Worm (Caenorhabditis elegans) whole organism, L3 larva: ENCODE results near the gene pkc-1.

ENCODE experiments used
- R02D3.7 ChIP-seq: fragments of 150-350 bp; optimal IDR thresholded peaks from 2 replicates; lab custom pipeline; 2014; ENCODE audit warnings: missing biosample characterization, missing genetic modification characterization
- ZK546.5 ChIP-seq: sonication (generic microtip); optimal IDR thresholded peaks from 2 replicates; lab custom pipeline; 2017; ENCODE audit warnings: missing biosample characterization, missing genetic modification characterization
- aly-2 ChIP-seq: fragments of 150-350 bp; optimal IDR thresholded peaks from 2 replicates; lab custom pipeline; 2014; ENCODE audit warnings: missing biosample characterization, missing genetic modification characterization
- ama-1 ChIP-seq: fragments of 150-350 bp; optimal IDR thresholded peaks from 2 replicates; lab custom pipeline; 2018
- ceh-16 ChIP-seq: sonication (generic microtip); optimal IDR thresholded peaks from 2 replicates; lab custom pipeline; 2017; ENCODE audit warnings: missing biosample characterization, missing genetic modification characterization
- ceh-28 ChIP-seq: fragments of 150-350 bp; optimal IDR thresholded peaks from 2 replicates; lab custom pipeline; 2014; ENCODE audit warnings: missing biosample characterization, missing genetic modification reagents, missing genetic modification characterization
- ceh-82 ChIP-seq: fragments of 150-350 bp; optimal IDR thresholded peaks from 2 replicates; lab custom pipeline; 2014; ENCODE audit warnings: missing biosample characterization, missing genetic modification characterization
- ceh-9 ChIP-seq: sonication (generic microtip); optimal IDR thresholded peaks from 2 replicates; lab custom pipeline; 2018; ENCODE audit warnings: missing biosample characterization, missing genetic modification characterization
- daf-12 ChIP-seq: fragments of 150-350 bp; optimal IDR thresholded peaks from 2 replicates; lab custom pipeline; 2014; ENCODE audit warnings: missing biosample characterization, missing genetic modification reagents, missing genetic modification characterization
- egl-27 ChIP-seq: sonication (generic microtip); optimal IDR thresholded peaks from 4 replicates; lab custom pipeline; 2017; ENCODE audit warnings: missing biosample characterization, missing genetic modification reagents, missing genetic modification characterization
- egl-5 ChIP-seq: fragments of 150-350 bp; optimal IDR thresholded peaks from 2 replicates; lab custom pipeline; 2017; ENCODE audit warnings: missing biosample characterization, missing genetic modification reagents, missing genetic modification characterization, inconsistent platforms
- elt-1 ChIP-seq: fragments of 150-350 bp; optimal IDR thresholded peaks from 2 replicates; lab custom pipeline; 2014; ENCODE audit warnings: missing biosample characterization, missing genetic modification characterization
- elt-2 ChIP-seq: sonication (generic microtip); optimal IDR thresholded peaks from 2 replicates; lab custom pipeline; 2016; ENCODE audit warnings: missing genetic modification reagents, mild to moderate bottlenecking, missing genetic modification characterization, missing compliant biosample characterization
- elt-3 ChIP-seq, 3 experiments: fragments of 150-350 bp in 1 of 3; sonication (generic microtip) in 2 of 3; optimal IDR thresholded peaks; 2 replicates in 2 of 3; 4 replicates in 1 of 3; lab custom pipeline; 2014 to 2017; ENCODE audit warnings: missing biosample characterization in 3 of 3, missing genetic modification characterization in 3 of 3
- eor-1 ChIP-seq, 2 experiments: fragments of 150-350 bp; optimal IDR thresholded peaks; 2 replicates each; lab custom pipeline; 2014 to 2018; ENCODE audit warnings: missing biosample characterization in 2 of 2, missing genetic modification characterization in 2 of 2
- fkh-10 ChIP-seq: sonication (generic microtip); optimal IDR thresholded peaks from 2 replicates; lab custom pipeline; 2017; ENCODE audit warnings: missing biosample characterization, missing genetic modification reagents, missing genetic modification characterization
- fkh-2 ChIP-seq: fragments of 150-350 bp; optimal IDR thresholded peaks from 2 replicates; lab custom pipeline; 2014; ENCODE audit warnings: missing biosample characterization, missing genetic modification reagents, missing genetic modification characterization
- fos-1 ChIP-seq: fragments of 150-350 bp; optimal IDR thresholded peaks from 2 replicates; lab custom pipeline; 2014; ENCODE audit warnings: missing biosample characterization, missing genetic modification characterization
- hmg-11 ChIP-seq: sonication (generic microtip); optimal IDR thresholded peaks from 2 replicates; lab custom pipeline; 2016; ENCODE audit warnings: missing genetic modification characterization, missing compliant biosample characterization
- jun-1 ChIP-seq: fragments of 150-350 bp; optimal IDR thresholded peaks from 2 replicates; lab custom pipeline; 2014; ENCODE audit warnings: missing biosample characterization, missing genetic modification reagents, missing genetic modification characterization
- lin-15B ChIP-seq: fragments of 150-350 bp; optimal IDR thresholded peaks from 2 replicates; lab custom pipeline; 2014; ENCODE audit warnings: missing biosample characterization, missing genetic modification characterization
- lin-39 ChIP-seq: fragments of 150-350 bp; optimal IDR thresholded peaks from 2 replicates; lab custom pipeline; 2018; ENCODE audit warnings: missing biosample characterization, missing genetic modification reagents, missing genetic modification characterization
- lsy-12 ChIP-seq: sonication (generic microtip); optimal IDR thresholded peaks from 2 replicates; lab custom pipeline; 2016; ENCODE audit warnings: mild to moderate bottlenecking, missing genetic modification characterization, missing compliant biosample characterization
- mdl-1 ChIP-seq: fragments of 150-350 bp; optimal IDR thresholded peaks from 2 replicates; lab custom pipeline; 2014; ENCODE audit warnings: missing biosample characterization, missing genetic modification characterization
- mml-1 ChIP-seq: fragments of 150-350 bp; sonication (generic microtip); optimal IDR thresholded peaks from 3 replicates; lab custom pipeline; 2014; ENCODE audit warnings: missing biosample characterization, missing genetic modification characterization
- nfya-1 ChIP-seq: sonication (generic microtip); optimal IDR thresholded peaks from 2 replicates; lab custom pipeline; 2017; ENCODE audit warnings: missing genetic modification characterization, mild to moderate bottlenecking, missing compliant biosample characterization, antibody characterized with exemption, moderate library complexity; ENCODE audit not compliant: insufficient read depth
- nhr-11 ChIP-seq: fragments of 150-350 bp; optimal IDR thresholded peaks from 2 replicates; lab custom pipeline; 2014; ENCODE audit warnings: missing biosample characterization, missing genetic modification characterization
- nhr-12 ChIP-seq: fragments of 150-350 bp; optimal IDR thresholded peaks from 2 replicates; lab custom pipeline; 2014; ENCODE audit warnings: missing biosample characterization, missing genetic modification characterization
- nhr-23 ChIP-seq: fragments of 150-350 bp; optimal IDR thresholded peaks from 2 replicates; lab custom pipeline; 2014; ENCODE audit warnings: missing biosample characterization, missing genetic modification reagents, missing genetic modification characterization
- nhr-237 ChIP-seq: fragments of 150-350 bp; optimal IDR thresholded peaks from 2 replicates; lab custom pipeline; 2014; ENCODE audit warnings: missing biosample characterization, missing genetic modification characterization
- nhr-25 ChIP-seq: sonication (generic microtip); optimal IDR thresholded peaks from 2 replicates; lab custom pipeline; 2017; ENCODE audit warnings: missing biosample characterization, missing genetic modification characterization
- nhr-28 ChIP-seq: fragments of 150-350 bp; optimal IDR thresholded peaks from 2 replicates; lab custom pipeline; 2014; ENCODE audit warnings: missing biosample characterization, missing genetic modification characterization
- nhr-43 ChIP-seq: sonication (generic microtip); optimal IDR thresholded peaks from 2 replicates; lab custom pipeline; 2016; ENCODE audit warnings: mild to moderate bottlenecking, missing genetic modification characterization, missing compliant biosample characterization; ENCODE audit not compliant: poor library complexity, severe bottlenecking
- nhr-67 ChIP-seq: fragments of 150-350 bp; optimal IDR thresholded peaks from 2 replicates; lab custom pipeline; 2014; ENCODE audit warnings: missing biosample characterization, missing genetic modification characterization
- nhr-76 ChIP-seq: fragments of 150-350 bp; sonication (generic microtip); optimal IDR thresholded peaks from 5 replicates; lab custom pipeline; 2014; ENCODE audit warnings: missing biosample characterization, missing genetic modification characterization
- nhr-77 ChIP-seq: fragments of 150-350 bp; optimal IDR thresholded peaks from 2 replicates; lab custom pipeline; 2014; ENCODE audit warnings: missing biosample characterization, missing genetic modification characterization
- pha-4 ChIP-seq: fragments of 150-350 bp; optimal IDR thresholded peaks from 2 replicates; lab custom pipeline; 2014; ENCODE audit warnings: missing biosample characterization, missing genetic modification reagents, missing genetic modification characterization
- pqm-1 ChIP-seq: fragments of 150-350 bp; optimal IDR thresholded peaks from 2 replicates; lab custom pipeline; 2017; ENCODE audit warnings: missing biosample characterization, missing genetic modification characterization, inconsistent platforms
- sea-2 ChIP-seq: fragments of 150-350 bp; sonication (generic microtip); optimal IDR thresholded peaks from 4 replicates; lab custom pipeline; 2014; ENCODE audit warnings: missing biosample characterization, missing genetic modification reagents, missing genetic modification characterization
- skn-1 ChIP-seq: fragments of 150-350 bp; optimal IDR thresholded peaks from 2 replicates; lab custom pipeline; 2014; ENCODE audit warnings: missing biosample characterization, missing genetic modification characterization
- snpc-4 ChIP-seq: fragments of 150-350 bp; optimal IDR thresholded peaks from 2 replicates; lab custom pipeline; 2014; ENCODE audit warnings: missing biosample characterization, missing genetic modification characterization
- tbx-2 ChIP-seq: sonication (generic microtip); optimal IDR thresholded peaks from 2 replicates; lab custom pipeline; 2016; ENCODE audit warnings: mild to moderate bottlenecking, missing genetic modification characterization, missing compliant biosample characterization
- unc-39 ChIP-seq: sonication (generic microtip); optimal IDR thresholded peaks from 4 replicates; lab custom pipeline; 2017; ENCODE audit warnings: missing biosample characterization, missing genetic modification characterization
- unc-62 ChIP-seq: fragments of 150-350 bp; sonication (generic microtip); optimal IDR thresholded peaks from 4 replicates; lab custom pipeline; 2014; ENCODE audit warnings: missing biosample characterization, missing genetic modification reagents, missing genetic modification characterization
- zag-1 ChIP-seq: fragments of 150-350 bp; optimal IDR thresholded peaks from 2 replicates; lab custom pipeline; 2014; ENCODE audit warnings: missing biosample characterization, missing genetic modification characterization
- ztf-11 ChIP-seq: fragments of 150-350 bp; optimal IDR thresholded peaks from 2 replicates; lab custom pipeline; 2014; ENCODE audit warnings: missing biosample characterization, missing genetic modification characterization
- ztf-4 ChIP-seq: fragments of 150-350 bp; optimal IDR thresholded peaks from 2 replicates; lab custom pipeline; 2014; ENCODE audit warnings: missing biosample characterization, missing genetic modification characterization

Gene pkc-1

DNA sequence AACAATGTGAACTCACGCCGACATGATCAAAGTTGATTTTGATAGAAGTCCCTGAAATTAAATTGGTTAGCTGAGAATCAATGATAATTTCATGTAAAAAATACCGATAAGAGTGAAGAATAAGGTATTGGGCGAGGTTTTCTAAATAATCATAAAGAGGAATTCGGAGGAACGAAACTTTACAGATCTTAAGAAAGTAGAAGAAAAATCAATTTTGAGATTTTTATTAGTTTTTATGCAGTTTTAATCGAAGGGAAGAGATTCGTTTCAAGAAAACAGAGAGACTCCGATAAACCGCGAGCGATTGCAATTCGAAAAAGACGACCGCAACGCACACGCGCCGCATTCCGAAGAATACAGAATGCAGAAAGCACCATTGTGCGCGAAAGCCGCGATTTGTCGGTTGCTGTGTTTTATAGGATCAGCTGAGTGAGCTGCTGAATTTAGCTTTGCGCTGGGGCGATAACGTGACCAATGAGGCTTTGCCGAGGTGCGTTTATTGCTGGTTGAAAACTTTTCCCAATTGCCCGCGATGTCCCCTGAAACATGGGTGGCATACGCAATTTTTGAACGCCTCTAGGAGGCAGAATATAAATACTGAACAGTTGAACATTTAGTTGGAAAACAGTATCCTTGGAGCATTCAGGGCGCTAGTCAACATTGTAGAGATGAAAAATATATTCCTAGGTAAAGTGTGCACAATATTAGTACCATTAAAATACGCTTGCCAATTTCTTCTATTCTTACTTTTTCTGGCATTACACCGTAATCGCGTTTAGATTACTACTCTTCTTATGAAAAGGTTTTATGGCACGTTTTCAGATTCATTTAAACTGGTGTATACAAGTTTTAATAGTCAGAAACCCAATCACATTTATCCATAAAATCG is 52.0 kb downstream of the pkc-1 start, which contains the start of gene snr-4:
Gene snr-4, minus strand, starts transcription at position 51 of the 889 bp plus-strand sequence.
- TF ChIP-seq skn-1 = peak; percentile 87
- TF ChIP-seq mml-1 (tag; lab: Kevin White, UChicago) = no peak
- peak; percentile 74 for TF ChIP-seq fos-1 (tag; lab: Kevin White, UChicago)
- peak; percentile 84 for TF ChIP-seq egl-5
- TF ChIP-seq snpc-4 (tag; lab: Kevin White, UChicago) = peak; percentile 100
- TF ChIP-seq lin-39 (tag; lab: Kevin White, UChicago) = peak; percentile 97
- TF ChIP-seq nhr-11 (tag; lab: Kevin White, UChicago) = peak; percentile 70
- peak; percentile 76 for TF ChIP-seq elt-2 (tag; lab: Kevin White, UChicago)
- peak; percentile 96 for TF ChIP-seq nfya-1
- TF ChIP-seq nhr-23 (tag; lab: Kevin White, UChicago) = peak; percentile 94
- TF ChIP-seq tbx-2 (tag; lab: Kevin White, UChicago) = peak; percentile 79
- no peak for TF ChIP-seq nhr-67
- TF ChIP-seq fkh-2 (tag; lab: Kevin White, UChicago) = no peak
- TF ChIP-seq nhr-237 = no peak
- peak; percentile 95 for TF ChIP-seq nhr-25 (tag; lab: Kevin White, UChicago)
- peak; percentile 86 for TF ChIP-seq R02D3.7 (tag; lab: Kevin White, UChicago)
- TF ChIP-seq nhr-77 = peak; percentile 88
- peak; percentile 81 for TF ChIP-seq ceh-28 (tag; lab: Kevin White, UChicago)
- TF ChIP-seq nhr-12 (tag; lab: Kevin White, UChicago) = no peak
- peak; percentile 26 for TF ChIP-seq nhr-76 (tag; lab: Kevin White, UChicago)
- peak; percentile 89 for TF ChIP-seq pqm-1 (tag; lab: Kevin White, UChicago)
- no peak for TF ChIP-seq daf-12 (tag; lab: Kevin White, UChicago)
- TF ChIP-seq elt-1 = no peak
- TF ChIP-seq pha-4 (tag; lab: Kevin White, UChicago) = peak; percentile 88
- TF ChIP-seq unc-62 (GFP tag; lab: Kevin White, UChicago) = peak; percentile 40
- no peak for TF ChIP-seq nhr-28 (tag; lab: Kevin White, UChicago)
- TF ChIP-seq jun-1 = peak; percentile 92
- no peak for TF ChIP-seq sea-2
- TF ChIP-seq fkh-10 (GFP tag; lab: Kevin White, UChicago) = peak; percentile 56
- TF ChIP-seq ztf-4 (tag; lab: Kevin White, UChicago) = peak; percentile 39
- peak; percentile 83 for TF ChIP-seq hmg-11 (tag; lab: Kevin White, UChicago)
- TF ChIP-seq nhr-43 = peak; percentile 90
- no peak for TF ChIP-seq zag-1
- no peak for TF ChIP-seq eor-1 (tag; optimal IDR thresholded peaks at IDR 0.05; lab: Kevin White, UChicago)
- TF ChIP-seq unc-39 (tag; lab: Kevin White, UChicago) = no peak
- TF ChIP-seq mdl-1 (tag; lab: Kevin White, UChicago) = peak; percentile 9
- TF ChIP-seq lsy-12 (tag; lab: Kevin White, UChicago) = peak; percentile 92
- TF ChIP-seq egl-27 (tag; lab: Kevin White, UChicago) = no peak
- no peak for TF ChIP-seq ztf-11 (tag; lab: Kevin White, UChicago)
- peak in 1 of 3 experiments; percentile 83 for TF ChIP-seq elt-3 (tag; optimal IDR thresholded peaks at IDR 0.05; lab: Kevin White, UChicago)
- peak; percentile 98 for TF ChIP-seq ama-1 (lab: Kevin White, UChicago)
- TF ChIP-seq ceh-9 (tag; lab: Kevin White, UChicago) = no peak
- TF ChIP-seq lin-15B (tag; lab: Kevin White, UChicago) = peak; percentile 92
- no peak for TF ChIP-seq ZK546.5 (tag; lab: Kevin White, UChicago)
- peak; percentile 90 for TF ChIP-seq ceh-82
- peak; percentile 63 for TF ChIP-seq aly-2 (tag; lab: Kevin White, UChicago)
- peak; percentile 41 for TF ChIP-seq ceh-16 (tag; lab: Kevin White, UChicago)
- TF ChIP-seq, all 47 proteins: peak for 31
